Worm (Caenorhabditis elegans) whole organism, L3 larva: ENCODE measurements around the gene agt-1.

Source experiments
- R02D3.7 ChIP-seq: fragments of 150-350 bp; optimal IDR thresholded peaks from 2 replicates; lab custom pipeline; 2014; ENCODE audit warnings: missing biosample characterization, missing genetic modification characterization
- ZK546.5 ChIP-seq: sonication (generic microtip); optimal IDR thresholded peaks from 2 replicates; lab custom pipeline; 2017; ENCODE audit warnings: missing biosample characterization, missing genetic modification characterization
- aly-2 ChIP-seq: fragments of 150-350 bp; optimal IDR thresholded peaks from 2 replicates; lab custom pipeline; 2014; ENCODE audit warnings: missing biosample characterization, missing genetic modification characterization
- ama-1 ChIP-seq: fragments of 150-350 bp; optimal IDR thresholded peaks from 2 replicates; lab custom pipeline; 2018
- ceh-16 ChIP-seq: sonication (generic microtip); optimal IDR thresholded peaks from 2 replicates; lab custom pipeline; 2017; ENCODE audit warnings: missing biosample characterization, missing genetic modification characterization
- ceh-28 ChIP-seq: fragments of 150-350 bp; optimal IDR thresholded peaks from 2 replicates; lab custom pipeline; 2014; ENCODE audit warnings: missing biosample characterization, missing genetic modification reagents, missing genetic modification characterization
- ceh-82 ChIP-seq: fragments of 150-350 bp; optimal IDR thresholded peaks from 2 replicates; lab custom pipeline; 2014; ENCODE audit warnings: missing biosample characterization, missing genetic modification characterization
- ceh-9 ChIP-seq: sonication (generic microtip); optimal IDR thresholded peaks from 2 replicates; lab custom pipeline; 2018; ENCODE audit warnings: missing biosample characterization, missing genetic modification characterization
- daf-12 ChIP-seq: fragments of 150-350 bp; optimal IDR thresholded peaks from 2 replicates; lab custom pipeline; 2014; ENCODE audit warnings: missing biosample characterization, missing genetic modification reagents, missing genetic modification characterization
- egl-27 ChIP-seq: sonication (generic microtip); optimal IDR thresholded peaks from 4 replicates; lab custom pipeline; 2017; ENCODE audit warnings: missing biosample characterization, missing genetic modification reagents, missing genetic modification characterization
- egl-5 ChIP-seq: fragments of 150-350 bp; optimal IDR thresholded peaks from 2 replicates; lab custom pipeline; 2017; ENCODE audit warnings: missing biosample characterization, missing genetic modification reagents, missing genetic modification characterization, inconsistent platforms
- elt-1 ChIP-seq: fragments of 150-350 bp; optimal IDR thresholded peaks from 2 replicates; lab custom pipeline; 2014; ENCODE audit warnings: missing biosample characterization, missing genetic modification characterization
- elt-2 ChIP-seq: sonication (generic microtip); optimal IDR thresholded peaks from 2 replicates; lab custom pipeline; 2016; ENCODE audit warnings: missing genetic modification reagents, mild to moderate bottlenecking, missing genetic modification characterization, missing compliant biosample characterization
- elt-3 ChIP-seq, 3 experiments: fragments of 150-350 bp in 1 of 3; sonication (generic microtip) in 2 of 3; optimal IDR thresholded peaks; 2 replicates in 2 of 3; 4 replicates in 1 of 3; lab custom pipeline; 2014 to 2017; ENCODE audit warnings: missing biosample characterization in 3 of 3, missing genetic modification characterization in 3 of 3
- eor-1 ChIP-seq, 2 experiments: fragments of 150-350 bp; optimal IDR thresholded peaks; 2 replicates each; lab custom pipeline; 2014 to 2018; ENCODE audit warnings: missing biosample characterization in 2 of 2, missing genetic modification characterization in 2 of 2
- fkh-10 ChIP-seq: sonication (generic microtip); optimal IDR thresholded peaks from 2 replicates; lab custom pipeline; 2017; ENCODE audit warnings: missing biosample characterization, missing genetic modification reagents, missing genetic modification characterization
- fkh-2 ChIP-seq: fragments of 150-350 bp; optimal IDR thresholded peaks from 2 replicates; lab custom pipeline; 2014; ENCODE audit warnings: missing biosample characterization, missing genetic modification reagents, missing genetic modification characterization
- fos-1 ChIP-seq: fragments of 150-350 bp; optimal IDR thresholded peaks from 2 replicates; lab custom pipeline; 2014; ENCODE audit warnings: missing biosample characterization, missing genetic modification characterization
- hmg-11 ChIP-seq: sonication (generic microtip); optimal IDR thresholded peaks from 2 replicates; lab custom pipeline; 2016; ENCODE audit warnings: missing genetic modification characterization, missing compliant biosample characterization
- jun-1 ChIP-seq: fragments of 150-350 bp; optimal IDR thresholded peaks from 2 replicates; lab custom pipeline; 2014; ENCODE audit warnings: missing biosample characterization, missing genetic modification reagents, missing genetic modification characterization
- lin-15B ChIP-seq: fragments of 150-350 bp; optimal IDR thresholded peaks from 2 replicates; lab custom pipeline; 2014; ENCODE audit warnings: missing biosample characterization, missing genetic modification characterization
- lin-39 ChIP-seq: fragments of 150-350 bp; optimal IDR thresholded peaks from 2 replicates; lab custom pipeline; 2018; ENCODE audit warnings: missing biosample characterization, missing genetic modification reagents, missing genetic modification characterization
- lsy-12 ChIP-seq: sonication (generic microtip); optimal IDR thresholded peaks from 2 replicates; lab custom pipeline; 2016; ENCODE audit warnings: mild to moderate bottlenecking, missing genetic modification characterization, missing compliant biosample characterization
- mdl-1 ChIP-seq: fragments of 150-350 bp; optimal IDR thresholded peaks from 2 replicates; lab custom pipeline; 2014; ENCODE audit warnings: missing biosample characterization, missing genetic modification characterization
- mml-1 ChIP-seq: fragments of 150-350 bp; sonication (generic microtip); optimal IDR thresholded peaks from 3 replicates; lab custom pipeline; 2014; ENCODE audit warnings: missing biosample characterization, missing genetic modification characterization
- nfya-1 ChIP-seq: sonication (generic microtip); optimal IDR thresholded peaks from 2 replicates; lab custom pipeline; 2017; ENCODE audit warnings: missing genetic modification characterization, mild to moderate bottlenecking, missing compliant biosample characterization, antibody characterized with exemption, moderate library complexity; ENCODE audit not compliant: insufficient read depth
- nhr-11 ChIP-seq: fragments of 150-350 bp; optimal IDR thresholded peaks from 2 replicates; lab custom pipeline; 2014; ENCODE audit warnings: missing biosample characterization, missing genetic modification characterization
- nhr-12 ChIP-seq: fragments of 150-350 bp; optimal IDR thresholded peaks from 2 replicates; lab custom pipeline; 2014; ENCODE audit warnings: missing biosample characterization, missing genetic modification characterization
- nhr-23 ChIP-seq: fragments of 150-350 bp; optimal IDR thresholded peaks from 2 replicates; lab custom pipeline; 2014; ENCODE audit warnings: missing biosample characterization, missing genetic modification reagents, missing genetic modification characterization
- nhr-237 ChIP-seq: fragments of 150-350 bp; optimal IDR thresholded peaks from 2 replicates; lab custom pipeline; 2014; ENCODE audit warnings: missing biosample characterization, missing genetic modification characterization
- nhr-25 ChIP-seq: sonication (generic microtip); optimal IDR thresholded peaks from 2 replicates; lab custom pipeline; 2017; ENCODE audit warnings: missing biosample characterization, missing genetic modification characterization
- nhr-28 ChIP-seq: fragments of 150-350 bp; optimal IDR thresholded peaks from 2 replicates; lab custom pipeline; 2014; ENCODE audit warnings: missing biosample characterization, missing genetic modification characterization
- nhr-43 ChIP-seq: sonication (generic microtip); optimal IDR thresholded peaks from 2 replicates; lab custom pipeline; 2016; ENCODE audit warnings: mild to moderate bottlenecking, missing genetic modification characterization, missing compliant biosample characterization; ENCODE audit not compliant: poor library complexity, severe bottlenecking
- nhr-67 ChIP-seq: fragments of 150-350 bp; optimal IDR thresholded peaks from 2 replicates; lab custom pipeline; 2014; ENCODE audit warnings: missing biosample characterization, missing genetic modification characterization
- nhr-76 ChIP-seq: fragments of 150-350 bp; sonication (generic microtip); optimal IDR thresholded peaks from 5 replicates; lab custom pipeline; 2014; ENCODE audit warnings: missing biosample characterization, missing genetic modification characterization
- nhr-77 ChIP-seq: fragments of 150-350 bp; optimal IDR thresholded peaks from 2 replicates; lab custom pipeline; 2014; ENCODE audit warnings: missing biosample characterization, missing genetic modification characterization
- pha-4 ChIP-seq: fragments of 150-350 bp; optimal IDR thresholded peaks from 2 replicates; lab custom pipeline; 2014; ENCODE audit warnings: missing biosample characterization, missing genetic modification reagents, missing genetic modification characterization
- pqm-1 ChIP-seq: fragments of 150-350 bp; optimal IDR thresholded peaks from 2 replicates; lab custom pipeline; 2017; ENCODE audit warnings: missing biosample characterization, missing genetic modification characterization, inconsistent platforms
- sea-2 ChIP-seq: fragments of 150-350 bp; sonication (generic microtip); optimal IDR thresholded peaks from 4 replicates; lab custom pipeline; 2014; ENCODE audit warnings: missing biosample characterization, missing genetic modification reagents, missing genetic modification characterization
- skn-1 ChIP-seq: fragments of 150-350 bp; optimal IDR thresholded peaks from 2 replicates; lab custom pipeline; 2014; ENCODE audit warnings: missing biosample characterization, missing genetic modification characterization
- snpc-4 ChIP-seq: fragments of 150-350 bp; optimal IDR thresholded peaks from 2 replicates; lab custom pipeline; 2014; ENCODE audit warnings: missing biosample characterization, missing genetic modification characterization
- tbx-2 ChIP-seq: sonication (generic microtip); optimal IDR thresholded peaks from 2 replicates; lab custom pipeline; 2016; ENCODE audit warnings: mild to moderate bottlenecking, missing genetic modification characterization, missing compliant biosample characterization
- unc-39 ChIP-seq: sonication (generic microtip); optimal IDR thresholded peaks from 4 replicates; lab custom pipeline; 2017; ENCODE audit warnings: missing biosample characterization, missing genetic modification characterization
- unc-62 ChIP-seq: fragments of 150-350 bp; sonication (generic microtip); optimal IDR thresholded peaks from 4 replicates; lab custom pipeline; 2014; ENCODE audit warnings: missing biosample characterization, missing genetic modification reagents, missing genetic modification characterization
- zag-1 ChIP-seq: fragments of 150-350 bp; optimal IDR thresholded peaks from 2 replicates; lab custom pipeline; 2014; ENCODE audit warnings: missing biosample characterization, missing genetic modification characterization
- ztf-11 ChIP-seq: fragments of 150-350 bp; optimal IDR thresholded peaks from 2 replicates; lab custom pipeline; 2014; ENCODE audit warnings: missing biosample characterization, missing genetic modification characterization
- ztf-4 ChIP-seq: fragments of 150-350 bp; optimal IDR thresholded peaks from 2 replicates; lab custom pipeline; 2014; ENCODE audit warnings: missing biosample characterization, missing genetic modification characterization

The agt-1 gene

ce11 chrIV:13318773-13319172 is 50.4 kb downstream of the agt-1 start:
- no peak for TF ChIP-seq nhr-28 (tag; lab: Kevin White, UChicago)
- TF ChIP-seq nhr-25: peak; percentile 20
- TF ChIP-seq nhr-12 (tag; lab: Kevin White, UChicago): no peak
- no peak for TF ChIP-seq lin-15B (tag; lab: Kevin White, UChicago)
- no peak for TF ChIP-seq elt-1 (tag; lab: Kevin White, UChicago)
- no peak for TF ChIP-seq snpc-4 (tag; lab: Kevin White, UChicago)
- TF ChIP-seq pqm-1 (tag; lab: Kevin White, UChicago): peak; percentile 98
- no peak for TF ChIP-seq lin-39
- no peak for TF ChIP-seq zag-1
- TF ChIP-seq mdl-1 (tag; lab: Kevin White, UChicago): no peak
- TF ChIP-seq ceh-9: no peak
- no peak for TF ChIP-seq tbx-2 (tag; lab: Kevin White, UChicago)
- peak; percentile 14 for TF ChIP-seq nfya-1 (tag; lab: Kevin White, UChicago)
- TF ChIP-seq ceh-28 (tag; lab: Kevin White, UChicago): peak; percentile 61
- no peak for TF ChIP-seq unc-62
- TF ChIP-seq nhr-67 (tag; lab: Kevin White, UChicago): no peak
- TF ChIP-seq nhr-76 (tag; lab: Kevin White, UChicago): peak; percentile 86
- no peak for TF ChIP-seq daf-12 (tag; lab: Kevin White, UChicago)
- peak; percentile 57 for TF ChIP-seq fos-1
- no peak for TF ChIP-seq aly-2
- no peak for TF ChIP-seq ztf-4 (tag; lab: Kevin White, UChicago)
- no peak for TF ChIP-seq hmg-11 (tag; lab: Kevin White, UChicago)
- no peak for TF ChIP-seq ama-1
- TF ChIP-seq R02D3.7 (tag; lab: Kevin White, UChicago): peak; percentile 20
- TF ChIP-seq pha-4: peak; percentile 68
- TF ChIP-seq nhr-23: peak; percentile 72
- TF ChIP-seq egl-27 (tag; lab: Kevin White, UChicago): no peak
- no peak for TF ChIP-seq fkh-10 (GFP tag; lab: Kevin White, UChicago)
- TF ChIP-seq ZK546.5: no peak
- TF ChIP-seq lsy-12 (tag; lab: Kevin White, UChicago): peak; percentile 27
- TF ChIP-seq fkh-2 (tag; lab: Kevin White, UChicago): no peak
- TF ChIP-seq nhr-237: no peak
- no peak for TF ChIP-seq ceh-82 (tag; lab: Kevin White, UChicago)
- peak; percentile 36 to 77 (median 50) for TF ChIP-seq elt-3 (tag; optimal IDR thresholded peaks at IDR 0.05; lab: Kevin White, UChicago)
- no peak for TF ChIP-seq nhr-77 (tag; lab: Kevin White, UChicago)
- TF ChIP-seq nhr-43 (tag; lab: Kevin White, UChicago): peak; percentile 83
- TF ChIP-seq egl-5: no peak
- TF ChIP-seq unc-39 (tag; lab: Kevin White, UChicago): no peak
- TF ChIP-seq mml-1 (tag; lab: Kevin White, UChicago): no peak
- TF ChIP-seq elt-2 (tag; lab: Kevin White, UChicago): peak; percentile 98
- TF ChIP-seq eor-1 (tag; optimal IDR thresholded peaks at IDR 0.05; lab: Kevin White, UChicago): no peak
- TF ChIP-seq ztf-11 (tag; lab: Kevin White, UChicago): no peak
- TF ChIP-seq sea-2 (GFP tag; lab: Kevin White, UChicago): no peak
- TF ChIP-seq ceh-16 (tag; lab: Kevin White, UChicago): no peak
- peak; percentile 71 for TF ChIP-seq jun-1 (tag; lab: Kevin White, UChicago)
- peak; percentile 13 for TF ChIP-seq nhr-11 (tag; lab: Kevin White, UChicago)
- peak; percentile 33 for TF ChIP-seq skn-1
